Fruit fly (Drosophila melanogaster): ENCODE data around the gene robo2.

robo2 gene

DNA sequence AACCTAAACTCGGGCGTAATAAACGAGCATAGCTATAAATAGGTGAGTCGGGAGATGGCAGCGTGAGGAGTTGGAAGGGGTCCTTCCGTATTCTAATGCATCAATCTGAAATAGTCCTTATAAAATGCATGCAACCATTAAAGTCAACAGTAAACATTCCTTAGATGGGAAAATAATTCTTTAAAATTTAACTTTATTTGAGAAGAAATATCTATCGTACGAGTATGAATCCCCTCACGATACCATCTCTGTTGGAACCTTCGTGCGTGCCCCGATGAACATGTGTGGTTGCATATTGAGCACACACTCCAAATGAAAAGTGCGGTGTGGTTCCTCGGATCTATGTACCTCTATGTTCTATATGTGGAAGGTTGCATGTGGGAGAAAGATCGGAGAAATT is 41.9 kb upstream of the robo2 start (continued):
- TF ChIP-seq amos (GFP tag; IDR thresholded peaks at IDR 0.05; ENCODE audit: partially characterized antibody): peak; percentile 67; the same call in 1 of the 2 replicates
- TF ChIP-seq insv (GFP tag; optimal IDR thresholded peaks at IDR 0.05): no peak
- no peak for TF ChIP-seq Hey (tag; optimal IDR thresholded peaks at IDR 0.05)
- TF ChIP-seq az2 (GFP tag; optimal IDR thresholded peaks at IDR 0.05): peak; percentile 50
- no peak for TF ChIP-seq psq (GFP tag; optimal IDR thresholded peaks at IDR 0.05)
- TF ChIP-seq Doc3 (GFP tag; IDR thresholded peaks at IDR 0.05; ENCODE audit: partially characterized antibody): peak; percentile 79
- no peak for TF ChIP-seq exex (tag; optimal IDR thresholded peaks at IDR 0.05)
- no peak for TF ChIP-seq CG6683 (GFP tag; optimal IDR thresholded peaks at IDR 0.05)
- TF ChIP-seq CG31388 (GFP tag; optimal IDR thresholded peaks at IDR 0.05): no peak
- peak; percentile 59; the same call in 2 of the 3 replicates for TF ChIP-seq vnd (GFP tag; IDR thresholded peaks at IDR 0.05; ENCODE audit: partially characterized antibody)
- TF ChIP-seq lola (GFP tag; optimal IDR thresholded peaks at IDR 0.05): peak in 1 of 3 experiments; percentile 76
- peak; percentile 82 for TF ChIP-seq gcm (GFP tag; optimal IDR thresholded peaks at IDR 0.05)
- TF ChIP-seq CG8290 (GFP tag; optimal IDR thresholded peaks at IDR 0.05): peak; percentile 34
- no peak for TF ChIP-seq CG8290 (tag; optimal IDR thresholded peaks at IDR 0.05)
- peak; percentile 96 for TF ChIP-seq CG2129 (GFP tag; IDR thresholded peaks at IDR 0.05; ENCODE audit: partially characterized antibody)
- no peak for TF ChIP-seq CG4282 (GFP tag; optimal IDR thresholded peaks at IDR 0.05)
- TF ChIP-seq nom (GFP tag; optimal IDR thresholded peaks at IDR 0.05): no peak
- TF ChIP-seq CG9437 (GFP tag; optimal IDR thresholded peaks at IDR 0.05): no peak
- peak; percentile 28 for TF ChIP-seq trem (tag; optimal IDR thresholded peaks at IDR 0.05)
- no peak for TF ChIP-seq CG10274 (GFP tag; optimal IDR thresholded peaks at IDR 0.05)
- TF ChIP-seq CG2202 (tag; optimal IDR thresholded peaks at IDR 0.05): peak; percentile 82
- TF ChIP-seq CG10321 (GFP tag; IDR thresholded peaks at IDR 0.05): no peak
- TF ChIP-seq tll (GFP tag; optimal IDR thresholded peaks at IDR 0.05): no peak
- peak; percentile 78 for TF ChIP-seq Med (GFP tag)
- TF ChIP-seq CG7928 (GFP tag; optimal IDR thresholded peaks at IDR 0.05): no peak
- TF ChIP-seq tgo (GFP tag; IDR thresholded peaks at IDR 0.05): peak; percentile 38; the same call in 1 of the 3 replicates
- no peak for TF ChIP-seq cwo (GFP tag; optimal IDR thresholded peaks at IDR 0.05)
- no peak for TF ChIP-seq Dfd (GFP tag; optimal IDR thresholded peaks at IDR 0.05)
- no peak for TF ChIP-seq tx (GFP tag; optimal IDR thresholded peaks at IDR 0.05)
- TF ChIP-seq HmgZ (tag; optimal IDR thresholded peaks at IDR 0.05): no peak
- TF ChIP-seq zfh2 (GFP tag; optimal IDR thresholded peaks at IDR 0.05): no peak
- TF ChIP-seq CG10147 (GFP tag; optimal IDR thresholded peaks at IDR 0.05): no peak
- no peak for TF ChIP-seq schlank (tag; optimal IDR thresholded peaks at IDR 0.05)
- no peak for TF ChIP-seq CG12104 (GFP tag; optimal IDR thresholded peaks at IDR 0.05)
- TF ChIP-seq Hr3 (GFP tag; optimal IDR thresholded peaks at IDR 0.05): peak; percentile 45
- peak; percentile 7 for TF ChIP-seq Deaf1 (tag; optimal IDR thresholded peaks at IDR 0.05)
- TF ChIP-seq gt (GFP tag; IDR thresholded peaks at IDR 0.05): peak; percentile 46; the same call in 1 of the 2 replicates
- no peak for TF ChIP-seq ase (GFP tag; IDR thresholded peaks at IDR 0.05)
- 0 out of 2 replicates have a peak, but pooled peaks have one; percentile 17 for TF ChIP-seq crol (GFP tag; IDR thresholded peaks at IDR 0.05)
- TF ChIP-seq prd (optimal IDR thresholded peaks at IDR 0.05): no peak
- peak; percentile 84 for TF ChIP-seq prd (GFP tag; IDR thresholded peaks at IDR 0.05)
- TF ChIP-seq zf30C (GFP tag; optimal IDR thresholded peaks at IDR 0.05): no peak
- TF ChIP-seq ERR (GFP tag; optimal IDR thresholded peaks at IDR 0.05): no peak
- TF ChIP-seq CG30431 (GFP tag; optimal IDR thresholded peaks at IDR 0.05): peak; percentile 4
- TF ChIP-seq CG14860 (GFP tag; IDR thresholded peaks at IDR 0.05; ENCODE audit: partially characterized antibody): peak; percentile 70
- no peak for TF ChIP-seq rib (GFP tag; IDR thresholded peaks at IDR 0.05)
- peak; percentile 86 for TF ChIP-seq zfh1 (GFP tag; IDR thresholded peaks at IDR 0.05)
- no peak for TF ChIP-seq Drgx (GFP tag; IDR thresholded peaks at IDR 0.05)
- TF ChIP-seq eyg (GFP tag; optimal IDR thresholded peaks at IDR 0.05): no peak
- TF ChIP-seq pita (GFP tag; optimal IDR thresholded peaks at IDR 0.05): no peak
- peak; percentile 87 for TF ChIP-seq dmrt11E (tag; optimal IDR thresholded peaks at IDR 0.05)
